Fruit fly (Drosophila melanogaster): ENCODE results near the gene Dd.

The Dd gene

dm6 chrX:21319202-21319772, 4.5 kb downstream of the Dd start, which contains the start of the genes SLIRP1 and anox (continued):
- no peak for TF ChIP-seq CG34224 (GFP tag; IDR thresholded peaks at IDR 0.05; ENCODE audit: partially characterized antibody)
- TF ChIP-seq ap (GFP tag; IDR thresholded peaks at IDR 0.05), result peak; percentile 42; the same call in 1 of the 2 replicates
- TF ChIP-seq zen2 (GFP tag; IDR thresholded peaks at IDR 0.05; ENCODE audit: partially characterized antibody), result no peak
- peak; percentile 90 for TF ChIP-seq PHDP (tag; optimal IDR thresholded peaks at IDR 0.05)
- no peak for TF ChIP-seq Asciz (GFP tag; optimal IDR thresholded peaks at IDR 0.05)
- TF ChIP-seq exex (tag; optimal IDR thresholded peaks at IDR 0.05), result peak; percentile 79
- TF ChIP-seq Mad (GFP tag; optimal IDR thresholded peaks at IDR 0.05), result peak; percentile 41
- peak; percentile 27 for TF ChIP-seq wek (GFP tag; optimal IDR thresholded peaks at IDR 0.05)
- peak; percentile 86 for TF ChIP-seq CG16815 (GFP tag; optimal IDR thresholded peaks at IDR 0.05)
- TF ChIP-seq CG7839 (tag; optimal IDR thresholded peaks at IDR 0.05), result peak; percentile 94
- peak; percentile 78 for TF ChIP-seq CG33557 (GFP tag; optimal IDR thresholded peaks at IDR 0.05)
- peak; percentile 14 for TF ChIP-seq CG9797 (GFP tag; optimal IDR thresholded peaks at IDR 0.05)
- TF ChIP-seq CG10654 (GFP tag; optimal IDR thresholded peaks at IDR 0.05), result peak; percentile 84
- peak; percentile 87 for TF ChIP-seq trem (tag; optimal IDR thresholded peaks at IDR 0.05)
- TF ChIP-seq zf30C (GFP tag; optimal IDR thresholded peaks at IDR 0.05), result no peak
- peak; percentile 51 for TF ChIP-seq Atf3 (GFP tag; optimal IDR thresholded peaks at IDR 0.05)
- peak; percentile 27; the same call in 1 of the 2 replicates for TF ChIP-seq Ravus (GFP tag; IDR thresholded peaks at IDR 0.05)
- TF ChIP-seq usp (GFP tag; optimal IDR thresholded peaks at IDR 0.05), result no peak
- no peak for TF ChIP-seq CG11696 (GFP tag; IDR thresholded peaks at IDR 0.05)
- TF ChIP-seq Hey (tag; optimal IDR thresholded peaks at IDR 0.05), result no peak
- TF ChIP-seq ems (GFP tag; optimal IDR thresholded peaks at IDR 0.05), result peak; percentile 54
- TF ChIP-seq seq (GFP tag; IDR thresholded peaks at IDR 0.05), result peak; percentile 74
- TF ChIP-seq gcm (GFP tag; optimal IDR thresholded peaks at IDR 0.05), result peak; percentile 86

dm6 chrX:21317422-21317821, 6.4 kb downstream of the Dd start, which contains the start of gene CG1801:
Gene CG1801, minus strand, starts transcription at chrX:21317522.
- TF ChIP-seq CG4360 (GFP tag; IDR thresholded peaks at IDR 0.05), result no peak
- no peak for TF ChIP-seq amos (GFP tag; IDR thresholded peaks at IDR 0.05; ENCODE audit: partially characterized antibody)
- peak; percentile 9 for TF ChIP-seq sens (GFP tag)
- TF ChIP-seq bbx (GFP tag; IDR thresholded peaks at IDR 0.05; ENCODE audit: partially characterized antibody), result 0 out of 2 replicates have a peak, but pooled peaks have one; percentile 23
- no peak for TF ChIP-seq jing (GFP tag; optimal IDR thresholded peaks at IDR 0.05)
- no peak for TF ChIP-seq Stat92E (GFP tag; optimal IDR thresholded peaks at IDR 0.05)

dm6 chrX:21315852-21316251, 8.0 kb downstream of the Dd start, which contains the start of gene Rpt6:
Gene Rpt6, plus strand, starts transcription at chrX:21316052.
- TF ChIP-seq disco-r (GFP tag; optimal IDR thresholded peaks at IDR 0.05), result no peak
- TF ChIP-seq CG17186 (GFP tag; optimal IDR thresholded peaks at IDR 0.05), result no peak
- TF ChIP-seq zen (tag; optimal IDR thresholded peaks at IDR 0.05), result no peak
- TF ChIP-seq Oli (tag; optimal IDR thresholded peaks at IDR 0.05), result no peak
- TF ChIP-seq Ada2b (GFP tag; IDR thresholded peaks at IDR 0.05), result no peak
- TF ChIP-seq CG10274 (GFP tag; optimal IDR thresholded peaks at IDR 0.05), result no peak
- no peak for TF ChIP-seq CG7987 (GFP tag; optimal IDR thresholded peaks at IDR 0.05)
- TF ChIP-seq sc (optimal IDR thresholded peaks at IDR 0.05), result no peak
- no peak for TF ChIP-seq sc (GFP tag; optimal IDR thresholded peaks at IDR 0.05)
- no peak for TF ChIP-seq CG7786 (GFP tag; optimal IDR thresholded peaks at IDR 0.05)
- no peak for TF ChIP-seq ind (GFP tag; optimal IDR thresholded peaks at IDR 0.05)
- TF ChIP-seq dimm (GFP tag; IDR thresholded peaks at IDR 0.05), result no peak
- no peak for TF ChIP-seq mam (GFP tag; optimal IDR thresholded peaks at IDR 0.05)
- TF ChIP-seq CG30020 (tag; optimal IDR thresholded peaks at IDR 0.05), result peak; percentile 10
- no peak for TF ChIP-seq ken (GFP tag; IDR thresholded peaks at IDR 0.05)
- TF ChIP-seq CG10147 (GFP tag; optimal IDR thresholded peaks at IDR 0.05), result no peak
- TF ChIP-seq hbn (GFP tag; IDR thresholded peaks at IDR 0.05; ENCODE audit: partially characterized antibody), result peak; percentile 47; the same call in 1 of the 2 replicates
- no peak for TF ChIP-seq dmrt11E (tag; optimal IDR thresholded peaks at IDR 0.05)
- TF ChIP-seq CG11398 (GFP tag; optimal IDR thresholded peaks at IDR 0.05), result no peak
- no peak for TF ChIP-seq Awh (GFP tag; IDR thresholded peaks at IDR 0.05)

Data from whole organism, embryonic.